2 fruit fly cellular contexts compared by ENCODE assay signal in the genomic region with DNA sequence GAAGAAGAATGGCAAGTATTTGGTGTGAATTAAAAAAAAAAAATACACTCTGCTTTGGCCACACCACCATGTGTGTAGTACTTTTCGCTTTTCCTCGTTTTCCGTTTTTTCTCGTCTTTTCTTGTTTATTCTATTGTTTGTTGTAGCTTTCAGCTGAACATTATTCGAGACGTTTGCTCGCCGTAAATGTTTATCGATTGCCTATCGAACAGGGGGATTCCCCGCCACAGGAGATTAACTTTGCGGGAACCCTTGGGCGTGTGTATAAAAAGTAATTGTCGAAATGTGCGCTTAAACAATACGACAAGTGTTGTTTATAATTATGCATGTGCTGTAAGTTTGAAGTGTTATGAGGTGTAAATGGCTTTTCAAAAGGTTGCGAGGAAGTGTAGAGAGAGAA.
TF ChIP-seq lines count a peak whose summit lies in the region.

No protein-coding gene starts in this region.

- TF ChIP-seq CTCF in whole organism, embryonic (GFP tag; optimal IDR thresholded peaks at IDR 0.05; lab: Kevin White, UChicago): no peak

TF ChIP-seq in whole organism, embryonic, 481 proteins besides CTCF, POLR2A, EP300 and RAD21:
- TF ChIP-seq fd64A (GFP tag; optimal IDR thresholded peaks at IDR 0.05; lab: Kevin White, UChicago): peak; percentile 83
- TF ChIP-seq Stat92E (GFP tag; optimal IDR thresholded peaks at IDR 0.05; lab: Kevin White, UChicago): no peak
- TF ChIP-seq CG15601 (tag; optimal IDR thresholded peaks at IDR 0.05; lab: Kevin White, UChicago): peak; percentile 3
- TF ChIP-seq onecut (GFP tag; IDR thresholded peaks at IDR 0.05; lab: Robert Waterston, UW): peak; percentile 2; the same call in 1 of the 2 replicates
- TF ChIP-seq stwl (tag; optimal IDR thresholded peaks at IDR 0.05; lab: Kevin White, UChicago): peak; percentile 35
- peak; percentile 74 for TF ChIP-seq sens (GFP tag; lab: Kevin White, UChicago)
- peak in 1 of 2 experiments; percentile 69 for TF ChIP-seq eve (GFP tag; optimal IDR thresholded peaks at IDR 0.05; lab: Kevin White, UChicago)
- TF ChIP-seq wek (GFP tag; optimal IDR thresholded peaks at IDR 0.05; lab: Kevin White, UChicago): peak; percentile 13
- no peak for TF ChIP-seq Gsc (GFP tag; IDR thresholded peaks at IDR 0.05; lab: Robert Waterston, UW)

TF ChIP-seq in whole organism, wandering third instar larva, 38 proteins besides CTCF, POLR2A, EP300 and RAD21:
- TF ChIP-seq Rel (GFP tag; optimal IDR thresholded peaks at IDR 0.05; lab: Kevin White, UChicago) (no peak), Rel (tag; optimal IDR thresholded peaks at IDR 0.05; lab: Kevin White, UChicago) (peak; percentile 29), Abd-B (GFP tag; optimal IDR thresholded peaks at IDR 0.05; lab: Kevin White, UChicago) (no peak)
